Fruit fly (Drosophila melanogaster) whole organism, embryonic: ENCODE data around the gene Muc68E.

Experiments
- Adf1 ChIP-seq: fragments of 200-800 bp; sonication (Bioruptor generic); IDR thresholded peaks from 2 replicates; pipeline ENCODE4 v1.3.6; 2022; ENCODE audit warnings: missing biosample characterization, missing genetic modification characterization
- B-H1 ChIP-seq: fragments of 200-800 bp; sonication (Bioruptor generic); IDR thresholded peaks from 3 replicates; pipeline ENCODE4 v1.3.6; 2022; ENCODE audit warnings: missing biosample characterization, missing genetic modification characterization
- Bdp1 ChIP-seq: fragments of 200-800 bp; sonication (Bioruptor generic); optimal IDR thresholded peaks from 3 replicates; lab custom pipeline; 2016; ENCODE audit warnings: missing biosample characterization, missing genetic modification characterization
- CG10366 ChIP-seq: fragments of 200-800 bp; sonication (Bioruptor generic); IDR thresholded peaks from 2 replicates; pipeline ENCODE4 v1.3.6; 2022; ENCODE audit warnings: missing biosample characterization, missing genetic modification characterization
- CG11560 ChIP-seq: fragments of 200-800 bp; sonication (Bioruptor generic); IDR thresholded peaks from 3 replicates; pipeline ENCODE4 v1.3.6; 2022; ENCODE audit warnings: missing biosample characterization, missing genetic modification characterization
- CG12155 ChIP-seq: fragments of 200-800 bp; sonication (Bioruptor generic); optimal IDR thresholded peaks from 3 replicates; lab custom pipeline; 2016; ENCODE audit warnings: missing biosample characterization, missing genetic modification characterization
- CG12942 ChIP-seq: fragments of 200-800 bp; sonication (Bioruptor generic); optimal IDR thresholded peaks from 3 replicates; lab custom pipeline; 2016; ENCODE audit warnings: missing biosample characterization, missing genetic modification characterization
- CG13123 ChIP-seq: fragments of 200-800 bp; sonication (Bioruptor generic); optimal IDR thresholded peaks from 2 replicates; lab custom pipeline; 2016; ENCODE audit warnings: missing biosample characterization, missing genetic modification characterization
- CG15514 ChIP-seq: fragments of 200-800 bp; sonication (Bioruptor generic); optimal IDR thresholded peaks from 3 replicates; lab custom pipeline; 2017; ENCODE audit warnings: missing biosample characterization, missing genetic modification characterization, mild to moderate bottlenecking, moderate library complexity, missing genetic modification reagents
- CG2678 ChIP-seq: fragments of 200-800 bp; sonication (Bioruptor generic); optimal IDR thresholded peaks from 3 replicates; lab custom pipeline; 2019; ENCODE audit warnings: missing biosample characterization, mild to moderate bottlenecking, missing genetic modification characterization, moderate library complexity
- CG3847 ChIP-seq: fragments of 200-800 bp; sonication (Bioruptor generic); IDR thresholded peaks from 2 replicates; pipeline ENCODE4 v1.3.6; 2022; ENCODE audit warnings: missing biosample characterization, missing genetic modification characterization
- CG6765 ChIP-seq: fragments of 200-800 bp; sonication (Bioruptor generic); optimal IDR thresholded peaks from 3 replicates; lab custom pipeline; 2017; ENCODE audit warnings: missing biosample characterization, mild to moderate bottlenecking, missing genetic modification characterization
- CG7271 ChIP-seq: fragments of 200-800 bp; sonication (Bioruptor generic); optimal IDR thresholded peaks from 2 replicates; lab custom pipeline; 2018; ENCODE audit warnings: missing biosample characterization, mild to moderate bottlenecking, missing genetic modification characterization, moderate library complexity
- CG8388 ChIP-seq: fragments of 200-800 bp; sonication (Bioruptor generic); optimal IDR thresholded peaks from 2 replicates; lab custom pipeline; 2019; ENCODE audit warnings: missing biosample characterization, mild to moderate bottlenecking, missing genetic modification characterization, moderate library complexity
- CG9609 ChIP-seq: fragments of 200-800 bp; sonication (Bioruptor generic); optimal IDR thresholded peaks from 3 replicates; lab custom pipeline; 2016; ENCODE audit warnings: missing biosample characterization, missing genetic modification characterization
- CG9876 ChIP-seq: fragments of 200-800 bp; sonication (Bioruptor generic); optimal IDR thresholded peaks from 2 replicates; lab custom pipeline; 2016; ENCODE audit warnings: missing biosample characterization, missing genetic modification characterization
- CTCF ChIP-seq: fragments of 200-800 bp; sonication (Bioruptor generic); optimal IDR thresholded peaks from 2 replicates; lab custom pipeline; 2017; ENCODE audit warnings: missing biosample characterization, mild to moderate bottlenecking, missing genetic modification characterization, moderate library complexity
- CkIIα-i1 ChIP-seq: fragments of 200-800 bp; sonication (Bioruptor generic); IDR thresholded peaks from 2 replicates; pipeline ENCODE4 v1.3.6; 2022; ENCODE audit warnings: missing biosample characterization, missing genetic modification characterization
- D19A ChIP-seq: fragments of 200-800 bp; optimal IDR thresholded peaks from 3 replicates; lab custom pipeline; 2019; ENCODE audit warnings: missing biosample characterization, mild to moderate bottlenecking, missing genetic modification characterization, moderate library complexity
- Dek ChIP-seq: fragments of 200-800 bp; sonication (Bioruptor generic); optimal IDR thresholded peaks from 3 replicates; lab custom pipeline; 2019; ENCODE audit warnings: missing biosample characterization, mild to moderate bottlenecking, missing genetic modification characterization, moderate library complexity
- Dfd ChIP-seq, 2 experiments: fragments of >200 bp; optimal IDR thresholded peaks; 2 replicates each; lab custom pipeline; 2017; ENCODE audit warnings: missing biosample characterization in 2 of 2, missing genetic modification characterization in 2 of 2
- Dip2 ChIP-seq: fragments of 200-800 bp; sonication (Bioruptor generic); IDR thresholded peaks from 2 replicates; pipeline ENCODE4 v1.3.6; 2022; ENCODE audit warnings: missing biosample characterization, missing genetic modification characterization
- Dll ChIP-seq: fragments of 200-800 bp; sonication (Bioruptor generic); IDR thresholded peaks from 4 replicates; pipeline ENCODE4 v1.3.6; 2022; ENCODE audit warnings: missing biosample characterization, missing genetic modification characterization; ENCODE audit not compliant: partially characterized antibody
- Hmx ChIP-seq: fragments of 200-800 bp; sonication (Bioruptor generic); optimal IDR thresholded peaks from 2 replicates; lab custom pipeline; 2016; ENCODE audit warnings: missing biosample characterization, missing genetic modification characterization
- Hr3 ChIP-seq: fragments of 200-800 bp; sonication (Bioruptor generic); optimal IDR thresholded peaks from 3 replicates; lab custom pipeline; 2016; ENCODE audit warnings: missing biosample characterization, missing genetic modification characterization
- Hr39 ChIP-seq: fragments of >200 bp; optimal IDR thresholded peaks from 2 replicates; lab custom pipeline; 2017
- MTF-1 ChIP-seq: fragments of 200-800 bp; sonication (Bioruptor generic); optimal IDR thresholded peaks from 2 replicates; lab custom pipeline; 2018; ENCODE audit warnings: missing biosample characterization, mild to moderate bottlenecking, missing genetic modification characterization, borderline replicate concordance
- Med ChIP-seq: fragments of 200-800 bp; sonication (Bioruptor generic); peaks from one replicate; lab custom pipeline; 2016; ENCODE audit warnings: missing biosample characterization, missing genetic modification characterization, mild to moderate bottlenecking, inconsistent platforms, moderate library complexity
- amos ChIP-seq: fragments of 200-800 bp; sonication (Bioruptor generic); IDR thresholded peaks from 2 replicates; pipeline ENCODE4 v1.3.6; 2022; ENCODE audit warnings: missing biosample characterization, missing genetic modification characterization; ENCODE audit not compliant: partially characterized antibody
- ato ChIP-seq: fragments of 200-800 bp; sonication (Bioruptor generic); IDR thresholded peaks from 2 replicates; pipeline ENCODE4 v1.3.6; 2022; ENCODE audit warnings: missing biosample characterization, missing genetic modification characterization; ENCODE audit not compliant: partially characterized antibody
- bab2 ChIP-seq: fragments of 200-800 bp; sonication (Bioruptor generic); optimal IDR thresholded peaks from 2 replicates; lab custom pipeline; 2016; ENCODE audit warnings: missing biosample characterization, missing genetic modification characterization
- fu2 ChIP-seq: fragments of 200-800 bp; sonication (Bioruptor generic); optimal IDR thresholded peaks from 2 replicates; lab custom pipeline; 2016; ENCODE audit warnings: missing biosample characterization, missing genetic modification characterization
- gem ChIP-seq: fragments of 200-800 bp; sonication (Bioruptor generic); optimal IDR thresholded peaks from 2 replicates; lab custom pipeline; 2019; ENCODE audit warnings: missing biosample characterization, mild to moderate bottlenecking, missing genetic modification characterization, moderate library complexity
- her ChIP-seq: fragments of 200-800 bp; sonication (Bioruptor generic); optimal IDR thresholded peaks from 2 replicates; lab custom pipeline; 2016; ENCODE audit warnings: missing biosample characterization, missing genetic modification characterization
- kah ChIP-seq: fragments of 200-800 bp; sonication (Bioruptor generic); optimal IDR thresholded peaks from 2 replicates; lab custom pipeline; 2018; ENCODE audit warnings: missing biosample characterization, mild to moderate bottlenecking, missing genetic modification characterization
- nerfin-1 ChIP-seq: fragments of 200-800 bp; sonication (Bioruptor generic); optimal IDR thresholded peaks from 3 replicates; lab custom pipeline; 2019; ENCODE audit warnings: missing biosample characterization, mild to moderate bottlenecking, missing genetic modification characterization, moderate library complexity
- oc ChIP-seq: fragments of 200-800 bp; sonication (Bioruptor generic); optimal IDR thresholded peaks from 2 replicates; lab custom pipeline; 2018; ENCODE audit warnings: missing biosample characterization, mild to moderate bottlenecking, missing genetic modification characterization, moderate library complexity
- sc ChIP-seq, 3 experiments: fragments of >200 bp in 2 of 3; fragments of 200-800 bp in 1 of 3; sonication (Bioruptor generic) in 1 of 3; optimal IDR thresholded peaks; 2 replicates in 2 of 3; 3 replicates in 1 of 3; lab custom pipeline; 2017; ENCODE audit warnings: mild to moderate bottlenecking in 1 of 3, missing biosample characterization in 1 of 3, missing genetic modification characterization in 1 of 3, missing genetic modification reagents in 1 of 3
- scrt ChIP-seq: fragments of 200-800 bp; sonication (Bioruptor generic); optimal IDR thresholded peaks from 2 replicates; lab custom pipeline; 2018; ENCODE audit warnings: missing biosample characterization, mild to moderate bottlenecking, missing genetic modification characterization, moderate library complexity
- slbo ChIP-seq: fragments of 200-800 bp; sonication (Bioruptor generic); IDR thresholded peaks from 2 replicates; pipeline ENCODE4 v1.3.6; 2022; ENCODE audit warnings: missing biosample characterization, missing genetic modification characterization
- stwl ChIP-seq: fragments of 200-800 bp; sonication (Bioruptor generic); optimal IDR thresholded peaks from 3 replicates; lab custom pipeline; 2018; ENCODE audit warnings: missing biosample characterization, mild to moderate bottlenecking, missing genetic modification characterization, moderate library complexity
- sug ChIP-seq: fragments of 200-800 bp; optimal IDR thresholded peaks from 2 replicates; lab custom pipeline; 2019; ENCODE audit warnings: missing biosample characterization, mild to moderate bottlenecking, missing genetic modification characterization, moderate library complexity
- trem ChIP-seq: fragments of 200-800 bp; optimal IDR thresholded peaks from 3 replicates; lab custom pipeline; 2019; ENCODE audit warnings: missing biosample characterization, mild to moderate bottlenecking, missing genetic modification characterization, moderate library complexity
- twi ChIP-seq: fragments of 200-800 bp; optimal IDR thresholded peaks from 2 replicates; lab custom pipeline; 2019; ENCODE audit warnings: missing biosample characterization, mild to moderate bottlenecking, missing genetic modification characterization, moderate library complexity
- tx ChIP-seq: fragments of 200-800 bp; sonication (Bioruptor generic); optimal IDR thresholded peaks from 2 replicates; lab custom pipeline; 2016; ENCODE audit warnings: missing biosample characterization, missing genetic modification characterization
- wdn ChIP-seq: fragments of 200-800 bp; sonication (Bioruptor generic); IDR thresholded peaks from 2 replicates; pipeline ENCODE4 v1.3.6; 2022; ENCODE audit warnings: missing biosample characterization, missing genetic modification characterization
- zfh2 ChIP-seq: fragments of 200-800 bp; sonication (Bioruptor generic); optimal IDR thresholded peaks from 2 replicates; lab custom pipeline; 2016; ENCODE audit warnings: missing biosample characterization, missing genetic modification characterization

The Muc68E gene

DNA sequence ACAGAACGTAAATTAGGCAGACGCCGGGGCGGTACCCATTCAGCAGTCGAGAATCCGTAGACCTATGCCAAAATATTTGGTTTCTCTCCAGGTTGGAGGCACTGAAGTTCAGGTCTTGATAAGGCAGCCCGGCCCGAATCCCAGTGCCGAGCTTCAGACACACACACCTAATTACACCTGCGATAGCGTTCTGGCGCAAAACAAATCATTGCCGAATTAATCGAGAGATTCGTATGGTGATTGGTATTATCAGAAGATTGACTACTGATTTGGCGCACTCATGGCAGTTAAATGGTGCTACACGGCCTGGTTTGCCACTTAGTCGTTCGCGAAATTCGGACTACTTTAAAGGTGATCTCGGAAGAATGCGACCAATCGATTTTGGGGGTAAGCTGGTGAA, 25.4 kb downstream of the Muc68E start, which contains the start of gene CG7252 (continued):
- no peak for TF ChIP-seq nerfin-1 (tag; lab: Kevin White, UChicago)
- no peak for TF ChIP-seq B-H1
- no peak for TF ChIP-seq CG3847 (GFP tag; lab: Robert Waterston, UW)
- TF ChIP-seq gem (tag; lab: Kevin White, UChicago), result no peak
- no peak for TF ChIP-seq CG6765 (GFP tag; lab: Kevin White, UChicago)
- TF ChIP-seq Dfd (GFP tag; optimal IDR thresholded peaks at IDR 0.05; lab: Kevin White, UChicago), result no peak
- no peak for TF ChIP-seq zfh2
- no peak for TF ChIP-seq Hr39 (lab: Kevin White, UChicago)
- no peak for TF ChIP-seq MTF-1 (GFP tag; lab: Kevin White, UChicago)

dm6 chr3L:11944752-11945151, 28.0 kb downstream of the Muc68E start, which contains the start of gene CG5883:
TSS of gene CG5883 (minus strand) at chr3L:11944852.
- no peak for TF ChIP-seq slbo (GFP tag; lab: Robert Waterston, UW)
- no peak for TF ChIP-seq CG7271 (tag; lab: Kevin White, UChicago)
- no peak for TF ChIP-seq oc
- no peak for TF ChIP-seq Hr3 (GFP tag; lab: Kevin White, UChicago)
- no peak for TF ChIP-seq Hmx (GFP tag; lab: Kevin White, UChicago)
- no peak for TF ChIP-seq Adf1 (GFP tag; lab: Robert Waterston, UW)
- peak; percentile 6 for TF ChIP-seq CG8388 (GFP tag; lab: Kevin White, UChicago)
- TF ChIP-seq fu2, result no peak

- TF ChIP-seq ato (no peak), CG13123 (GFP tag; lab: Kevin White, UChicago) (no peak), her (GFP tag; lab: Kevin White, UChicago) (no peak), sug (tag; lab: Kevin White, UChicago) (no peak), amos (no peak), CG15514 (GFP tag; lab: Kevin White, UChicago) (peak; percentile 17), Bdp1 (GFP tag; lab: Kevin White, UChicago) (no peak), CTCF (GFP tag; lab: Kevin White, UChicago) (peak; percentile 75), CkIIα-i1 (GFP tag; lab: Robert Waterston, UW) (no peak), CG11560 (no peak), kah (GFP tag; lab: Kevin White, UChicago) (no peak), tx (no peak), CG12155 (GFP tag; lab: Kevin White, UChicago) (no peak), CG12942 (no peak), Dll (GFP tag; lab: Robert Waterston, UW) (no peak), Dip2 (GFP tag; lab: Robert Waterston, UW) (no peak)
Observed at dm6 chr3L:11941612-11942011, 31.2 kb downstream of the Muc68E start, which contains the start of gene Rpt4R. TSS of gene Rpt4R (plus strand) at chr3L:11941912.

DNA sequence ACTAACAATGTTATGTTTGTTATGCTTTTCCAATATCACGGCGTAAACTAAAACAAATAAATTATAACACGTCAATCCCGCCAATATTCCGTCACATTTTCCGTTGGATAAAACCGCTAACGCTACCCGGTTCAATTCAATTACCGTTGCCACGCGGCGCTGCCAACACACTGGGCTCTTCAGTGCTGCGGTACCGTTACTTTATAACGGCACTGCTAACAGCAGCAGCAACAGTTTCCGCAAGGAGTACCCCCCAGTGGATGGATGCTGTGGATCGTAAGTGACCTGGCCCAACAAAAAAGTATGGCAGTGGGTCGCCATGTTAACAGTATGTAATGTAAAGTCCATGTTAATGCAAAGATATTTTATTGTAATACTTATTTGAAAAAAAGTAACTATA, 34.1 kb downstream of the Muc68E start, which contains the start of gene CG44837:
Gene CG44837, minus strand, starts transcription at position 157 of the 400 bp plus-strand sequence.
- TF ChIP-seq CG2678 (tag; lab: Kevin White, UChicago), result no peak
- peak; percentile 32 for TF ChIP-seq stwl (tag; lab: Kevin White, UChicago)
- no peak for TF ChIP-seq bab2 (GFP tag; lab: Kevin White, UChicago)
- no peak for TF ChIP-seq CG9609 (GFP tag; lab: Kevin White, UChicago)
- no peak for TF ChIP-seq wdn (GFP tag; lab: Robert Waterston, UW)
- TF ChIP-seq scrt (GFP tag; lab: Kevin White, UChicago), result peak; percentile 84
- TF ChIP-seq sc (optimal IDR thresholded peaks at IDR 0.05; lab: Kevin White, UChicago), result no peak
- TF ChIP-seq sc (GFP tag; optimal IDR thresholded peaks at IDR 0.05; lab: Kevin White, UChicago), result no peak
- TF ChIP-seq twi (tag; lab: Kevin White, UChicago), result no peak
- peak; percentile 8 for TF ChIP-seq trem (tag; lab: Kevin White, UChicago)
- no peak for TF ChIP-seq CG9876 (GFP tag; lab: Kevin White, UChicago)
- TF ChIP-seq CG10366 (GFP tag; lab: Robert Waterston, UW), result no peak
- TF ChIP-seq Dek (tag; lab: Kevin White, UChicago), result no peak
- TF ChIP-seq D19A (tag; lab: Kevin White, UChicago), result no peak
- TF ChIP-seq Med, result peak; percentile 7
